Fruit fly (Drosophila melanogaster) whole organism, embryonic: Measurements from ENCODE around the gene AlkB.

Experiments
- Ada2b ChIP-seq: fragments of 200-800 bp; sonication (Bioruptor generic); IDR thresholded peaks from 2 replicates; pipeline ENCODE4 v1.3.6; 2022; ENCODE audit warnings: missing biosample characterization, missing genetic modification characterization
- Bdp1 ChIP-seq: fragments of 200-800 bp; sonication (Bioruptor generic); optimal IDR thresholded peaks from 3 replicates; lab custom pipeline; 2016; ENCODE audit warnings: missing biosample characterization, missing genetic modification characterization
- C15 ChIP-seq: fragments of 200-800 bp; sonication (Bioruptor generic); IDR thresholded peaks from 3 replicates; pipeline ENCODE4 v1.3.6; 2022; ENCODE audit warnings: missing biosample characterization, missing genetic modification characterization
- CG11398 ChIP-seq: fragments of 200-800 bp; sonication (Bioruptor generic); optimal IDR thresholded peaks from 2 replicates; lab custom pipeline; 2016; ENCODE audit warnings: missing biosample characterization, missing genetic modification characterization
- CG12391 ChIP-seq: fragments of 200-800 bp; sonication (Bioruptor generic); optimal IDR thresholded peaks from 3 replicates; lab custom pipeline; 2018; ENCODE audit warnings: missing biosample characterization, mild to moderate bottlenecking, missing genetic modification characterization, moderate library complexity
- CG12659 ChIP-seq: fragments of 200-800 bp; sonication (Bioruptor generic); optimal IDR thresholded peaks from 3 replicates; lab custom pipeline; 2017; ENCODE audit warnings: mild to moderate bottlenecking, missing biosample characterization, missing genetic modification reagents, missing genetic modification characterization
- CG12769 ChIP-seq: fragments of 200-800 bp; sonication (Bioruptor generic); optimal IDR thresholded peaks from 2 replicates; lab custom pipeline; 2019; ENCODE audit warnings: missing biosample characterization, mild to moderate bottlenecking, missing genetic modification characterization, moderate library complexity
- CG13624 ChIP-seq: fragments of 200-800 bp; sonication (Bioruptor generic); optimal IDR thresholded peaks from 2 replicates; lab custom pipeline; 2016; ENCODE audit warnings: missing biosample characterization, missing genetic modification characterization
- CG14710 ChIP-seq: fragments of 200-800 bp; sonication (Bioruptor generic); optimal IDR thresholded peaks from 3 replicates; lab custom pipeline; 2019; ENCODE audit warnings: missing biosample characterization, mild to moderate bottlenecking, missing genetic modification characterization, moderate library complexity
- CG14965 ChIP-seq: fragments of 200-800 bp; sonication (Bioruptor generic); optimal IDR thresholded peaks from 2 replicates; lab custom pipeline; 2016; ENCODE audit warnings: missing biosample characterization, missing genetic modification characterization, borderline replicate concordance
- CG17612 ChIP-seq: fragments of 200-800 bp; sonication (Bioruptor generic); IDR thresholded peaks from 2 replicates; pipeline ENCODE4 v1.3.6; 2022; ENCODE audit warnings: missing biosample characterization, missing genetic modification characterization
- CG17912 ChIP-seq: fragments of 200-800 bp; sonication (Bioruptor generic); optimal IDR thresholded peaks from 2 replicates; lab custom pipeline; 2018; ENCODE audit warnings: missing biosample characterization, mild to moderate bottlenecking, missing genetic modification characterization
- CG2199 ChIP-seq: fragments of 200-800 bp; sonication (Bioruptor generic); IDR thresholded peaks from 3 replicates; pipeline ENCODE4 v1.3.6; 2022; ENCODE audit warnings: missing biosample characterization, missing genetic modification characterization
- CG2202 ChIP-seq: fragments of 200-800 bp; sonication (Bioruptor generic); optimal IDR thresholded peaks from 2 replicates; lab custom pipeline; 2018; ENCODE audit warnings: missing biosample characterization, mild to moderate bottlenecking, missing genetic modification characterization
- CG30431 ChIP-seq: fragments of 200-800 bp; sonication (Bioruptor generic); optimal IDR thresholded peaks from 2 replicates; lab custom pipeline; 2017; ENCODE audit warnings: missing biosample characterization, missing genetic modification characterization
- CG3281 ChIP-seq: fragments of 200-800 bp; sonication (Bioruptor generic); optimal IDR thresholded peaks from 3 replicates; lab custom pipeline; 2017; ENCODE audit warnings: missing biosample characterization, mild to moderate bottlenecking, missing genetic modification characterization
- CG34422 ChIP-seq: fragments of 200-800 bp; sonication (Bioruptor generic); IDR thresholded peaks from 3 replicates; pipeline ENCODE4 v1.3.6; 2022; ENCODE audit warnings: missing biosample characterization, missing genetic modification characterization
- CG6813 ChIP-seq: fragments of 200-800 bp; sonication (Bioruptor generic); optimal IDR thresholded peaks from 2 replicates; lab custom pipeline; 2017; ENCODE audit warnings: missing biosample characterization, missing genetic modification characterization, mild to moderate bottlenecking, moderate library complexity, missing genetic modification reagents
- CG7357 ChIP-seq: fragments of 200-800 bp; sonication (Bioruptor generic); IDR thresholded peaks from 3 replicates; pipeline ENCODE4 v1.3.6; 2022; ENCODE audit warnings: missing biosample characterization, missing genetic modification characterization
- CrebB ChIP-seq: fragments of 200-800 bp; sonication (Bioruptor generic); optimal IDR thresholded peaks from 3 replicates; lab custom pipeline; 2018; ENCODE audit warnings: missing biosample characterization, mild to moderate bottlenecking, missing genetic modification characterization
- D19A ChIP-seq: fragments of 200-800 bp; optimal IDR thresholded peaks from 3 replicates; lab custom pipeline; 2019; ENCODE audit warnings: missing biosample characterization, mild to moderate bottlenecking, missing genetic modification characterization, moderate library complexity
- Dip3 ChIP-seq: fragments of 200-800 bp; sonication (Bioruptor generic); optimal IDR thresholded peaks from 3 replicates; lab custom pipeline; 2016; ENCODE audit warnings: missing biosample characterization, missing genetic modification characterization
- Dref ChIP-seq: fragments of 200-800 bp; sonication (Bioruptor generic); IDR thresholded peaks from 2 replicates; pipeline ENCODE4 v1.3.6; 2022; ENCODE audit warnings: missing biosample characterization, missing genetic modification characterization
- Eip74EF ChIP-seq, 2 experiments: fragments of 200-800 bp in 1 of 2; fragments of >200 bp in 1 of 2; sonication (Bioruptor generic) in 1 of 2; optimal IDR thresholded peaks; 2 replicates each; lab custom pipeline; 2017 to 2019; ENCODE audit warnings: missing biosample characterization in 2 of 2, missing genetic modification characterization in 2 of 2, mild to moderate bottlenecking in 1 of 2, moderate library complexity in 1 of 2
- HLH3B ChIP-seq: fragments of 200-800 bp; sonication (Bioruptor generic); IDR thresholded peaks from 2 replicates; pipeline ENCODE4 v1.3.6; 2022; ENCODE audit warnings: missing biosample characterization, missing genetic modification characterization
- Hr3 ChIP-seq: fragments of 200-800 bp; sonication (Bioruptor generic); optimal IDR thresholded peaks from 3 replicates; lab custom pipeline; 2016; ENCODE audit warnings: missing biosample characterization, missing genetic modification characterization
- Hr39 ChIP-seq: fragments of >200 bp; optimal IDR thresholded peaks from 2 replicates; lab custom pipeline; 2017
- Med ChIP-seq: fragments of 200-800 bp; sonication (Bioruptor generic); peaks from one replicate; lab custom pipeline; 2016; ENCODE audit warnings: missing biosample characterization, missing genetic modification characterization, mild to moderate bottlenecking, inconsistent platforms, moderate library complexity
- NFAT ChIP-seq: fragments of 200-800 bp; sonication (Bioruptor generic); IDR thresholded peaks from 2 replicates; pipeline ENCODE4 v1.3.6; 2022; ENCODE audit warnings: missing biosample characterization, missing genetic modification characterization
- Nf-YC ChIP-seq: fragments of 200-800 bp; optimal IDR thresholded peaks from 3 replicates; lab custom pipeline; 2019; ENCODE audit warnings: missing biosample characterization, mild to moderate bottlenecking, missing genetic modification characterization, moderate library complexity
- Optix ChIP-seq: fragments of 200-800 bp; sonication (Bioruptor generic); IDR thresholded peaks from 3 replicates; pipeline ENCODE4 v1.3.6; 2022; ENCODE audit warnings: missing biosample characterization, missing genetic modification characterization
- Six4 ChIP-seq: fragments of 200-800 bp; sonication (Bioruptor generic); optimal IDR thresholded peaks from 2 replicates; lab custom pipeline; 2016; ENCODE audit warnings: missing biosample characterization, missing genetic modification characterization
- Sox100B ChIP-seq: fragments of 200-800 bp; sonication (Bioruptor generic); optimal IDR thresholded peaks from 3 replicates; lab custom pipeline; 2018; ENCODE audit warnings: missing biosample characterization, mild to moderate bottlenecking, missing genetic modification characterization
- Tbp ChIP-seq: fragments of >200 bp; optimal IDR thresholded peaks from 2 replicates; lab custom pipeline; 2018; ENCODE audit warnings: missing biosample characterization, missing genetic modification characterization
- ara ChIP-seq: fragments of 200-800 bp; sonication (Bioruptor generic); IDR thresholded peaks from 2 replicates; pipeline ENCODE4 v1.3.6; 2022; ENCODE audit warnings: missing biosample characterization, missing genetic modification characterization
- bigmax ChIP-seq: fragments of 200-800 bp; sonication (Bioruptor generic); optimal IDR thresholded peaks from 2 replicates; lab custom pipeline; 2018; ENCODE audit warnings: missing biosample characterization, mild to moderate bottlenecking, missing genetic modification characterization
- bowl ChIP-seq: fragments of 200-800 bp; sonication (Bioruptor generic); IDR thresholded peaks from 2 replicates; pipeline ENCODE4 v1.3.6; 2022; ENCODE audit warnings: missing biosample characterization, missing genetic modification characterization
- croc ChIP-seq: fragments of 200-800 bp; sonication (Bioruptor generic); conservative IDR thresholded peaks from 3 replicates; pipeline ENCODE4 v1.3.6; 2022; ENCODE audit warnings: missing biosample characterization, missing genetic modification characterization
- crp ChIP-seq, 2 experiments: fragments of 200-800 bp; sonication (Bioruptor generic); optimal IDR thresholded peaks; 2 replicates in 1 of 2; 3 replicates in 1 of 2; lab custom pipeline; 2017; ENCODE audit warnings: missing biosample characterization in 2 of 2, missing genetic modification characterization in 2 of 2, mild to moderate bottlenecking in 1 of 2, moderate library complexity in 1 of 2
- ewg ChIP-seq: fragments of 200-800 bp; sonication (Bioruptor generic); optimal IDR thresholded peaks from 3 replicates; lab custom pipeline; 2017; ENCODE audit warnings: mild to moderate bottlenecking, missing biosample characterization, missing genetic modification reagents, missing genetic modification characterization
- grn ChIP-seq: fragments of 200-800 bp; sonication (Bioruptor generic); optimal IDR thresholded peaks from 3 replicates; lab custom pipeline; 2017; ENCODE audit warnings: missing biosample characterization, missing genetic modification characterization
- hb ChIP-seq: fragments of 200-800 bp; sonication (Bioruptor generic); IDR thresholded peaks from 3 replicates; pipeline ENCODE4 v1.3.6; 2022; ENCODE audit warnings: missing biosample characterization, missing genetic modification characterization; ENCODE audit not compliant: partially characterized antibody
- nmo ChIP-seq: fragments of 200-800 bp; sonication (Bioruptor generic); optimal IDR thresholded peaks from 2 replicates; lab custom pipeline; 2018; ENCODE audit warnings: missing biosample characterization, mild to moderate bottlenecking, missing genetic modification characterization, moderate library complexity
- odd ChIP-seq: fragments of 200-800 bp; sonication (Bioruptor generic); optimal IDR thresholded peaks from 2 replicates; lab custom pipeline; 2017; ENCODE audit warnings: missing biosample characterization, mild to moderate bottlenecking, missing genetic modification characterization
- pb ChIP-seq: fragments of 200-800 bp; sonication (Bioruptor generic); optimal IDR thresholded peaks from 3 replicates; lab custom pipeline; 2016; ENCODE audit warnings: missing biosample characterization, missing genetic modification characterization
- pfk ChIP-seq: fragments of 200-800 bp; sonication (Bioruptor generic); optimal IDR thresholded peaks from 2 replicates; lab custom pipeline; 2018; ENCODE audit warnings: missing biosample characterization, mild to moderate bottlenecking, missing genetic modification characterization, moderate library complexity
- pnt ChIP-seq: fragments of 200-800 bp; sonication (Bioruptor generic); optimal IDR thresholded peaks from 3 replicates; lab custom pipeline; 2016; ENCODE audit warnings: missing biosample characterization, missing genetic modification characterization
- sens ChIP-seq: fragments of 200-800 bp; sonication (Bioruptor generic); peaks from one replicate; lab custom pipeline; 2016; ENCODE audit warnings: missing biosample characterization, missing genetic modification characterization
- tup ChIP-seq: fragments of 200-800 bp; sonication (Bioruptor generic); optimal IDR thresholded peaks from 2 replicates; lab custom pipeline; 2016; ENCODE audit warnings: missing biosample characterization, mild to moderate bottlenecking, missing genetic modification characterization, moderate library complexity
- tx ChIP-seq: fragments of 200-800 bp; sonication (Bioruptor generic); optimal IDR thresholded peaks from 2 replicates; lab custom pipeline; 2016; ENCODE audit warnings: missing biosample characterization, missing genetic modification characterization
- zfh1 ChIP-seq: fragments of 200-800 bp; sonication (Bioruptor generic); IDR thresholded peaks from 3 replicates; pipeline ENCODE4 v1.3.6; 2022; ENCODE audit warnings: missing biosample characterization, missing genetic modification characterization

The AlkB gene

DNA sequence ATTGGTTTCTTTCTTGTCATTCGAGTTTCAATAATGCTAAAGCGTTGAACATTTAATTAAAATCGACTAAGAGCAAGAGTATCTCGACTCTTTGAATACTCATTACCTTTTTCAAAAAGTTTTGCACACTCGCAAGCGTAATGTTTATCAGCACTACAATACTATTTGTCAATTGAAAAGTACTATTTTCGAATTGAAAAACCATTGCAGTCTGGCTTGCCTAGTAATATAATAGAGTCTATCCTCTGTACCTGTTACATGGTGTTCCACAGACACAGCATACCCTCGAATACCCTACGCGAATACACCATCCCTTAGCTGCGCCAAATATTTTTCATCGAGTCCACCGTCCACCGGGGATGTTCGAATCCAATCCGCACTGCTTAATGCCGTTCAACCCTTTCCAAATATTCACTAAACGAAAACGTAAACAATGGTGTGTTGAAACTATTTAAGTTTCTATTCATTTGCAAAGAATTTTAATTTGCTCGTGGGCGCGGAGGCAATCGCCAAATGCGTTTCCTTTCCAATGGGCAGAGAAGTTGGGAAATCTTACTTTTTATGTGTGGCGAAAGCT, 40.6 kb downstream of the AlkB start (continued):
- no peak for TF ChIP-seq CG7357 (GFP tag; lab: Robert Waterston, UW)
- no peak for TF ChIP-seq bigmax
- TF ChIP-seq tup (GFP tag; lab: Kevin White, UChicago), result no peak
- no peak for TF ChIP-seq Dip3 (GFP tag; lab: Kevin White, UChicago)
- TF ChIP-seq Six4 (GFP tag; lab: Kevin White, UChicago), result no peak
- TF ChIP-seq CG14710 (tag; lab: Kevin White, UChicago), result peak; percentile 38
- TF ChIP-seq tx, result no peak
- TF ChIP-seq CG30431 (GFP tag; lab: Kevin White, UChicago), result no peak
- TF ChIP-seq CG11398 (GFP tag; lab: Kevin White, UChicago), result no peak
- TF ChIP-seq zfh1, result 0 out of 3 replicates have a peak, but pooled peaks have one; percentile 39
- peak; percentile 10 for TF ChIP-seq pnt (GFP tag; lab: Kevin White, UChicago)
- TF ChIP-seq NFAT (GFP tag; lab: Robert Waterston, UW), result no peak
- no peak for TF ChIP-seq ewg
- peak; percentile 39 for TF ChIP-seq D19A (tag; lab: Kevin White, UChicago)
- no peak for TF ChIP-seq CG12391
- TF ChIP-seq CG14965 (GFP tag; lab: Kevin White, UChicago), result no peak
- TF ChIP-seq hb, result no peak
- no peak for TF ChIP-seq Eip74EF (GFP tag; optimal IDR thresholded peaks at IDR 0.05; lab: Kevin White, UChicago)
- TF ChIP-seq Sox100B (GFP tag; lab: Kevin White, UChicago), result no peak
- no peak for TF ChIP-seq CG17912 (GFP tag; lab: Kevin White, UChicago)
- no peak for TF ChIP-seq croc (GFP tag; lab: Robert Waterston, UW)
- TF ChIP-seq Bdp1 (GFP tag; lab: Kevin White, UChicago), result no peak
- no peak for TF ChIP-seq grn (GFP tag; lab: Kevin White, UChicago)
- no peak for TF ChIP-seq CG12769 (tag; lab: Kevin White, UChicago)
- no peak for TF ChIP-seq HLH3B
- TF ChIP-seq CG13624 (GFP tag; lab: Kevin White, UChicago), result no peak
- no peak for TF ChIP-seq Optix
- TF ChIP-seq C15 (GFP tag; lab: Robert Waterston, UW), result no peak
- no peak for TF ChIP-seq bowl
- no peak for TF ChIP-seq ara (GFP tag; lab: Robert Waterston, UW)
- TF ChIP-seq CrebB (tag; lab: Kevin White, UChicago), result no peak
- TF ChIP-seq Hr3 (GFP tag; lab: Kevin White, UChicago), result no peak
- TF ChIP-seq CG2199 (GFP tag; lab: Robert Waterston, UW), result peak; percentile 55; the same call in 1 of the 3 replicates
- TF ChIP-seq CG3281 (GFP tag; lab: Kevin White, UChicago), result no peak
- TF ChIP-seq Med (GFP tag; lab: Kevin White, UChicago), result peak; percentile 82
- TF ChIP-seq Tbp (GFP tag; lab: Kevin White, UChicago), result no peak
- TF ChIP-seq crp (GFP tag; optimal IDR thresholded peaks at IDR 0.05; lab: Kevin White, UChicago), result no peak
- no peak for TF ChIP-seq pfk (GFP tag; lab: Kevin White, UChicago)
- TF ChIP-seq CG17612 (GFP tag; lab: Robert Waterston, UW), result no peak
- peak; percentile 18 for TF ChIP-seq CG12659 (GFP tag; lab: Kevin White, UChicago)
- TF ChIP-seq Dref (GFP tag; lab: Robert Waterston, UW), result no peak
- peak; percentile 46 for TF ChIP-seq nmo (GFP tag; lab: Kevin White, UChicago)
- peak; percentile 39; the same call in 1 of the 2 replicates for TF ChIP-seq Ada2b (GFP tag; lab: Robert Waterston, UW)
- no peak for TF ChIP-seq CG2202 (tag; lab: Kevin White, UChicago)
- no peak for TF ChIP-seq odd (GFP tag; lab: Kevin White, UChicago)
- TF ChIP-seq Nf-YC (tag; lab: Kevin White, UChicago), result no peak
- no peak for TF ChIP-seq CG6813
- no peak for TF ChIP-seq CG34422
- no peak for TF ChIP-seq pb (GFP tag; lab: Kevin White, UChicago)
- TF ChIP-seq sens (GFP tag; lab: Kevin White, UChicago), result peak; percentile 89
- no peak for TF ChIP-seq Hr39
